Worm (Caenorhabditis elegans) whole organism, L1 larva: ENCODE data around the gene C27F2.10.
A peak's percentile ranks its signal among the peaks of the same experiment; 100 is the strongest.

Experiments used
- alr-1 ChIP-seq: fragments of 200-800 bp; sonication (Bioruptor generic); optimal IDR thresholded peaks from 2 replicates; lab custom pipeline; 2018; ENCODE audit warnings: borderline replicate concordance, mild to moderate bottlenecking, missing genetic modification characterization, missing compliant biosample characterization
- aly-2 ChIP-seq: fragments of 150-350 bp; optimal IDR thresholded peaks from 2 replicates; lab custom pipeline; 2014; ENCODE audit warnings: missing biosample characterization, missing genetic modification characterization
- blmp-1 ChIP-seq: fragments of 150-350 bp; optimal IDR thresholded peaks from 2 replicates; lab custom pipeline; 2014; ENCODE audit warnings: missing biosample characterization, missing genetic modification characterization
- ceh-63 ChIP-seq: fragments of 200-800 bp; sonication (Bioruptor generic); optimal IDR thresholded peaks from 2 replicates; lab custom pipeline; 2018; ENCODE audit warnings: mild to moderate bottlenecking, missing genetic modification characterization, missing compliant biosample characterization
- ceh-82 ChIP-seq, 3 experiments: fragments of 150-350 bp in 1 of 3; sonication (generic microtip) in 2 of 3; optimal IDR thresholded peaks; 2 replicates each; lab custom pipeline; 2014 to 2017; ENCODE audit warnings: missing biosample characterization in 3 of 3, missing genetic modification characterization in 3 of 3
- dpl-1 ChIP-seq, 3 experiments: fragments of 150-350 bp in 2 of 3; sonication (generic microtip) in 1 of 3; optimal IDR thresholded peaks; 2 replicates each; lab custom pipeline; 2014 to 2017; ENCODE audit warnings: missing biosample characterization in 3 of 3, missing genetic modification characterization in 3 of 3, missing genetic modification reagents in 3 of 3
- dsc-1 ChIP-seq: sonication (generic microtip); optimal IDR thresholded peaks from 2 replicates; lab custom pipeline; 2016; ENCODE audit warnings: mild to moderate bottlenecking, missing genetic modification characterization, missing compliant biosample characterization
- egl-13 ChIP-seq: sonication (generic microtip); optimal IDR thresholded peaks from 2 replicates; lab custom pipeline; 2016; ENCODE audit warnings: missing genotype, missing genetic modification reagents, missing genetic modification characterization, missing compliant biosample characterization
- egl-27 ChIP-seq, 2 experiments: fragments of 150-350 bp in 1 of 2; sonication (generic microtip); optimal IDR thresholded peaks; 3 replicates each; lab custom pipeline; 2017 to 2018; ENCODE audit warnings: missing biosample characterization in 2 of 2, missing genetic modification characterization in 2 of 2, missing genetic modification reagents in 2 of 2
- elt-3 ChIP-seq, 6 experiments: fragments of 150-350 bp in 1 of 6; sonication (generic microtip); optimal IDR thresholded peaks; 2 replicates each; lab custom pipeline; 2017 to 2018; ENCODE audit warnings: missing biosample characterization in 6 of 6, missing genetic modification characterization in 6 of 6, inconsistent platforms in 1 of 6
- ets-5 ChIP-seq: fragments of 200-800 bp; sonication (Bioruptor generic); IDR thresholded peaks from 2 replicates; pipeline ENCODE4 v1.3.6; 2022; ENCODE audit warnings: missing genetic modification characterization, missing compliant biosample characterization
- fkh-10 ChIP-seq: sonication (generic microtip); optimal IDR thresholded peaks from 2 replicates; lab custom pipeline; 2017; ENCODE audit warnings: missing biosample characterization, missing genetic modification reagents, missing genetic modification characterization
- fkh-8 ChIP-seq: sonication (generic microtip); optimal IDR thresholded peaks from 2 replicates; lab custom pipeline; 2016; ENCODE audit warnings: mild to moderate bottlenecking, missing genetic modification characterization, missing compliant biosample characterization
- fos-1 ChIP-seq: fragments of 150-350 bp; optimal IDR thresholded peaks from 2 replicates; lab custom pipeline; 2014; ENCODE audit warnings: missing biosample characterization, missing genetic modification characterization
- hlh-4 ChIP-seq: sonication (generic microtip); optimal IDR thresholded peaks from 2 replicates; lab custom pipeline; 2016; ENCODE audit warnings: mild to moderate bottlenecking, missing genetic modification characterization, missing compliant biosample characterization
- hpl-2 ChIP-seq: fragments of 150-350 bp; optimal IDR thresholded peaks from 2 replicates; lab custom pipeline; 2014; ENCODE audit warnings: missing biosample characterization, missing genetic modification reagents, missing genetic modification characterization
- isw-1 ChIP-seq: fragments of 200-800 bp; sonication (Bioruptor generic); IDR thresholded peaks from 2 replicates; pipeline ENCODE4 v1.3.6; 2022; ENCODE audit warnings: missing genetic modification characterization, missing compliant biosample characterization
- lin-13 ChIP-seq: fragments of 150-350 bp; optimal IDR thresholded peaks from 2 replicates; lab custom pipeline; 2014; ENCODE audit warnings: missing biosample characterization, missing genetic modification reagents, missing genetic modification characterization
- lin-15B ChIP-seq: fragments of 150-350 bp; sonication (generic microtip); optimal IDR thresholded peaks from 3 replicates; lab custom pipeline; 2014; ENCODE audit warnings: missing biosample characterization, missing genetic modification characterization
- lin-39 ChIP-seq: fragments of 150-350 bp; optimal IDR thresholded peaks from 2 replicates; lab custom pipeline; 2014; ENCODE audit warnings: missing biosample characterization, missing genetic modification reagents, missing genetic modification characterization
- lir-3 ChIP-seq: sonication (generic microtip); optimal IDR thresholded peaks from 2 replicates; lab custom pipeline; 2016; ENCODE audit warnings: mild to moderate bottlenecking, missing genetic modification characterization, moderate library complexity, missing compliant biosample characterization; ENCODE audit not compliant: poor library complexity
- mab-9 ChIP-seq: fragments of 200-800 bp; sonication (Bioruptor generic); IDR thresholded peaks from 2 replicates; pipeline ENCODE4 v1.3.6; 2022; ENCODE audit warnings: missing genetic modification reagents, missing genetic modification characterization, missing compliant biosample characterization
- mdl-1 ChIP-seq, 2 experiments: fragments of 150-350 bp; optimal IDR thresholded peaks; 2 replicates each; lab custom pipeline; 2014 to 2017; ENCODE audit warnings: missing biosample characterization in 2 of 2, missing genetic modification characterization in 2 of 2, inconsistent platforms in 1 of 2
- mep-1 ChIP-seq: fragments of 150-350 bp; optimal IDR thresholded peaks from 2 replicates; lab custom pipeline; 2014; ENCODE audit warnings: missing biosample characterization, missing genetic modification characterization
- nhr-11 ChIP-seq: fragments of 150-350 bp; optimal IDR thresholded peaks from 2 replicates; lab custom pipeline; 2014; ENCODE audit warnings: missing biosample characterization, missing genetic modification characterization
- nhr-12 ChIP-seq: sonication (generic microtip); optimal IDR thresholded peaks from 2 replicates; lab custom pipeline; 2017; ENCODE audit warnings: missing biosample characterization, missing genetic modification characterization
- nhr-19 ChIP-seq: fragments of 200-800 bp; sonication (Bioruptor generic); conservative IDR thresholded peaks from 2 replicates; pipeline ENCODE4 v1.3.6; 2022; ENCODE audit warnings: missing genetic modification characterization, missing compliant biosample characterization
- nhr-20 ChIP-seq: sonication (generic microtip); optimal IDR thresholded peaks from 2 replicates; lab custom pipeline; 2016; ENCODE audit warnings: mild to moderate bottlenecking, missing genetic modification characterization, missing compliant biosample characterization
- nhr-47 ChIP-seq: sonication (generic microtip); optimal IDR thresholded peaks from 2 replicates; lab custom pipeline; 2016; ENCODE audit warnings: mild to moderate bottlenecking, missing genetic modification characterization, moderate library complexity, missing compliant biosample characterization
- nhr-71 ChIP-seq: sonication (generic microtip); optimal IDR thresholded peaks from 2 replicates; lab custom pipeline; 2016; ENCODE audit warnings: mild to moderate bottlenecking, missing genetic modification characterization, moderate library complexity, missing compliant biosample characterization
- nhr-76 ChIP-seq: sonication (generic microtip); optimal IDR thresholded peaks from 2 replicates; lab custom pipeline; 2017; ENCODE audit warnings: missing biosample characterization, missing genetic modification characterization
- nhr-77 ChIP-seq: fragments of 150-350 bp; optimal IDR thresholded peaks from 2 replicates; lab custom pipeline; 2014; ENCODE audit warnings: missing biosample characterization, missing genetic modification characterization
- nhr-85 ChIP-seq: sonication (generic microtip); peaks from one replicate; lab custom pipeline; 2016; ENCODE audit warnings: missing genetic modification characterization, inconsistent platforms, missing compliant biosample characterization
- nhr-90 ChIP-seq: sonication (generic microtip); optimal IDR thresholded peaks from 2 replicates; lab custom pipeline; 2016; ENCODE audit warnings: mild to moderate bottlenecking, missing genetic modification characterization, missing compliant biosample characterization; ENCODE audit not compliant: poor library complexity
- pqm-1 ChIP-seq: sonication (generic microtip); optimal IDR thresholded peaks from 3 replicates; lab custom pipeline; 2017; ENCODE audit warnings: missing biosample characterization, missing genetic modification characterization
- skn-1 ChIP-seq: fragments of 150-350 bp; optimal IDR thresholded peaks from 2 replicates; lab custom pipeline; 2014; ENCODE audit warnings: missing biosample characterization, missing genetic modification characterization
- snpc-4 ChIP-seq: fragments of 150-350 bp; optimal IDR thresholded peaks from 2 replicates; lab custom pipeline; 2014; ENCODE audit warnings: missing biosample characterization, missing genetic modification characterization
- snu-23 ChIP-seq: sonication (generic microtip); optimal IDR thresholded peaks from 2 replicates; lab custom pipeline; 2016; ENCODE audit warnings: missing genetic modification characterization, missing compliant biosample characterization
- sptf-1 ChIP-seq: fragments of 150-350 bp; optimal IDR thresholded peaks from 2 replicates; lab custom pipeline; 2014; ENCODE audit warnings: missing biosample characterization, missing genetic modification characterization
- unc-130 ChIP-seq: fragments of 150-350 bp; optimal IDR thresholded peaks from 2 replicates; lab custom pipeline; 2017; ENCODE audit warnings: missing biosample characterization, missing genetic modification characterization, inconsistent platforms
- unc-62 ChIP-seq: fragments of 150-350 bp; optimal IDR thresholded peaks from 2 replicates; lab custom pipeline; 2014; ENCODE audit warnings: missing biosample characterization, missing genetic modification reagents, missing genetic modification characterization
- xbp-1 ChIP-seq: sonication (generic microtip); optimal IDR thresholded peaks from 2 replicates; lab custom pipeline; 2016; ENCODE audit warnings: missing genetic modification characterization, missing compliant biosample characterization
- zip-4 ChIP-seq: fragments of 200-800 bp; sonication (Bioruptor generic); optimal IDR thresholded peaks from 2 replicates; lab custom pipeline; 2018; ENCODE audit warnings: mild to moderate bottlenecking, missing genetic modification characterization, moderate library complexity, missing compliant biosample characterization
- ztf-11 ChIP-seq, 2 experiments: sonication (generic microtip); optimal IDR thresholded peaks; 2 replicates each; lab custom pipeline; 2016 to 2017; ENCODE audit warnings: missing genetic modification characterization in 2 of 2, missing biosample characterization in 1 of 2, missing compliant biosample characterization in 1 of 2
- ztf-4 ChIP-seq: fragments of 150-350 bp; optimal IDR thresholded peaks from 2 replicates; lab custom pipeline; 2014; ENCODE audit warnings: missing biosample characterization, missing genetic modification characterization

Gene C27F2.10

DNA sequence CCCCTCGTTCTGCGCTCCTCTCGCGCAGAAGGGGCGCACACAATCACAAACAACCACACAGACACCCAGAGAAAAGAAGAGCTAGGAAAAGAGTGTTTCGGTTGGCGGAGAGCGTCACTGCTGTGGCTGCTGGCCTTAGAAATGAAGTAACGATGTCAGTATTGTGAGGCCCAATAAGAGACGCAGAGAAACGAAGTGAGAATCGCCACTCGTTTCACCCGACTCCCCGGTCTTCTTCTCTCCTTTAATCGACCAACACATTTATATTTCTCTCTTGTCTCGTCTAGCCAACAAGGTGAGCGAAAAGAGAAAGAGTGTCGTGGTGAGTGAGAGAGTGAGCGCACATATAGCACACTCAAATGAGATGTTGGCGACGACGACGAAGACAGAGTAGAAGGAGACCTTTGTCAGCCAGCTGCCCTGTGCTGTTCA lies 27.2 kb upstream of the C27F2.10 start (continued):
- TF ChIP-seq skn-1 (peak; percentile 86), lir-3 (tag; lab: Kevin White, UChicago) (peak; percentile 71), nhr-20 (peak; percentile 86), hlh-4 (tag; lab: Kevin White, UChicago) (no peak), mdl-1 (tag; optimal IDR thresholded peaks at IDR 0.05; lab: Kevin White, UChicago) (peak in 1 of 2 experiments; percentile 84), fos-1 (tag; lab: Kevin White, UChicago) (peak; percentile 88), aly-2 (tag; lab: Kevin White, UChicago) (peak; percentile 86), nhr-47 (tag; lab: Kevin White, UChicago) (peak; percentile 88), elt-3 (tag; optimal IDR thresholded peaks at IDR 0.05; lab: Kevin White, UChicago) (peak in 3 of 6 experiments; percentile 41 to 64 (median 54)), ztf-4 (tag; lab: Kevin White, UChicago) (peak; percentile 73), sptf-1 (tag; lab: Kevin White, UChicago) (no peak), fkh-10 (GFP tag; lab: Kevin White, UChicago) (peak; percentile 92), egl-27 (tag; optimal IDR thresholded peaks at IDR 0.05; lab: Kevin White, UChicago) (peak in 1 of 2 experiments; percentile 82), dsc-1 (tag; lab: Kevin White, UChicago) (peak; percentile 73), nhr-71 (tag; lab: Kevin White, UChicago) (peak; percentile 94), nhr-11 (peak; percentile 37), isw-1 (GFP tag; lab: Robert Waterston, UW) (peak; percentile 75), pqm-1 (tag; lab: Kevin White, UChicago) (no peak), nhr-77 (peak; percentile 92), nhr-90 (tag; lab: Kevin White, UChicago) (peak; percentile 75), nhr-76 (tag; lab: Kevin White, UChicago) (no peak), snu-23 (GFP tag; lab: Kevin White, UChicago) (peak; percentile 96), ceh-63 (GFP tag; lab: Kevin White, UChicago) (no peak), ets-5 (GFP tag; lab: Robert Waterston, UW) (no peak), hpl-2 (no peak), zip-4 (GFP tag; lab: Kevin White, UChicago) (no peak), unc-62 (GFP tag; lab: Kevin White, UChicago) (no peak), dpl-1 (GFP tag; optimal IDR thresholded peaks at IDR 0.05; lab: Kevin White, UChicago) (peak; percentile 65 to 69 (median 65)), blmp-1 (tag; lab: Kevin White, UChicago) (peak; percentile 88), lin-39 (tag; lab: Kevin White, UChicago) (peak; percentile 53), mab-9 (GFP tag; lab: Robert Waterston, UW) (no peak; the same call in 1 of the 2 replicates), snpc-4 (tag; lab: Kevin White, UChicago) (peak; percentile 75), ztf-11 (tag; optimal IDR thresholded peaks at IDR 0.05; lab: Kevin White, UChicago) (peak in 1 of 2 experiments; percentile 81), nhr-85 (tag; lab: Kevin White, UChicago) (peak; percentile 84), fkh-8 (tag; lab: Kevin White, UChicago) (peak; percentile 90), lin-13 (GFP tag; lab: Kevin White, UChicago) (peak; percentile 82), ceh-82 (tag; optimal IDR thresholded peaks at IDR 0.05; lab: Kevin White, UChicago) (peak; percentile 57 to 83 (median 80)), unc-130 (peak; percentile 48), egl-13 (tag; lab: Kevin White, UChicago) (peak; percentile 75), nhr-12 (tag; lab: Kevin White, UChicago) (no peak), mep-1 (peak; percentile 97), alr-1 (no peak), nhr-19 (peak; percentile 84), lin-15B (peak; percentile 45), xbp-1 (tag; lab: Kevin White, UChicago) (peak; percentile 85)
